Fruit fly (Drosophila melanogaster): ENCODE results near the gene CG5466.

The CG5466 gene

DNA sequence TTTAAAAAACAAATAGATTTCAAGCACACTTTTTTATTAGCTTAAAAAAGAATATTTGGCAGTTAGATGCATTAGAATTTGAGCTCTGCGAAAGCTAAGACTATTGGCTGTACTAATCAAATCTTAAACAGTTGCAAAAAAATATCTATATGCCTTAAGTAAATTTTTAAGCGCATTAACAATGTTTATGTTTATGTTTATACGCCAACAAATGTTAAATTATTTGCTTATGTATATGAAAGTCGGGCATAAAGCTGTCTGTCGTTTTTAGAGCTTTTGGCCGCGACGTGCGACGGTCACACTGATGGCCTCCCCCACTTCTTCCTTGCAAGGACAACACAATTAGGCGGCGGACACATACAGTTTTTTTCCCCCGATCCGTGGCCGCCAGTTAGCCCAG, at the start of gene CG5466:
TSS of gene CG5466 (plus strand) at position 301 of the 400 bp plus-strand sequence.
- TF ChIP-seq toe (GFP tag; optimal IDR thresholded peaks at IDR 0.05) (no peak), CG12768 (GFP tag; optimal IDR thresholded peaks at IDR 0.05) (no peak), cnc (optimal IDR thresholded peaks at IDR 0.05) (no peak), Hr96 (GFP tag; optimal IDR thresholded peaks at IDR 0.05) (no peak), Mnt (GFP tag; optimal IDR thresholded peaks at IDR 0.05) (no peak), cic (GFP tag; optimal IDR thresholded peaks at IDR 0.05) (no peak), CG11617 (GFP tag; optimal IDR thresholded peaks at IDR 0.05) (no peak), Crg-1 (GFP tag; optimal IDR thresholded peaks at IDR 0.05) (no peak), CG7101 (tag; optimal IDR thresholded peaks at IDR 0.05) (no peak), kay (GFP tag; ENCODE audit: borderline replicate concordance) (no peak), CG5204 (GFP tag; optimal IDR thresholded peaks at IDR 0.05) (no peak), Clk (GFP tag; optimal IDR thresholded peaks at IDR 0.05) (no peak), pad (GFP tag; optimal IDR thresholded peaks at IDR 0.05) (no peak), CG33017 (tag; optimal IDR thresholded peaks at IDR 0.05) (no peak), bab1 (GFP tag; optimal IDR thresholded peaks at IDR 0.05) (no peak)

dm6 chr3R:20573326-20573725, 44.4 kb upstream of the CG5466 start:
- TF ChIP-seq CG11617 (GFP tag; optimal IDR thresholded peaks at IDR 0.05): no peak

DNA sequence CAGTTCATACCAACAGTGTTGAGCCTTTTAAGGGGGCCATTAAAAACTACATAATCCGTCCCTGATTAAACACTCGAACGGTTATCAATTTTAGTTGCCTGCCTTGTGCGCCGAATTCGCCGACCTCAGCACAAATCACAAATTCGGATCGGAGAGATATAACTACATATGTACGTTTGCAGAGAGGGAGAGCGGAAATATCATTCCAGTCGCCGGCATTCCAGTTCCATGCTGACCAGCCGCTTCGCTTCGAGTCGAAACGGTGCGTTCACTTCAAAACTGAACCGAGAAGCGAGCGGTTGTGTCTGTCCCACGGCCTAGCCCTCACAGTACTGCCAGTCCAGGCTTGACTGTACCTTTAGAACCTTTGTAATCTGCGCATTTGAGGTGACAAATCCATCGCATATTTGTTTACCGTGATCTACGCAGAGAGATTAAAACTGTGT, 43.1 kb upstream of the CG5466 start:
- TF ChIP-seq CG33017 (tag; optimal IDR thresholded peaks at IDR 0.05) (peak; percentile 24), cic (GFP tag; optimal IDR thresholded peaks at IDR 0.05) (peak; percentile 28), Hr96 (GFP tag; optimal IDR thresholded peaks at IDR 0.05) (no peak), ovo (GFP tag; optimal IDR thresholded peaks at IDR 0.05) (peak; percentile 6), Mnt (GFP tag; optimal IDR thresholded peaks at IDR 0.05) (peak; percentile 84), CG12768 (GFP tag; optimal IDR thresholded peaks at IDR 0.05) (peak; percentile 69), bab1 (GFP tag; optimal IDR thresholded peaks at IDR 0.05) (peak; percentile 51), CG11617 (GFP tag; optimal IDR thresholded peaks at IDR 0.05) (peak; percentile 13), cnc (optimal IDR thresholded peaks at IDR 0.05) (no peak), CG1620 (GFP tag; optimal IDR thresholded peaks at IDR 0.05) (peak; percentile 1), CG7101 (tag; optimal IDR thresholded peaks at IDR 0.05) (no peak), toe (GFP tag; optimal IDR thresholded peaks at IDR 0.05) (no peak), Crg-1 (GFP tag; optimal IDR thresholded peaks at IDR 0.05) (peak; percentile 35), CG5204 (GFP tag; optimal IDR thresholded peaks at IDR 0.05) (no peak), CG14711 (tag; optimal IDR thresholded peaks at IDR 0.05) (no peak), kay (GFP tag; ENCODE audit: borderline replicate concordance) (no peak), tj (GFP tag; optimal IDR thresholded peaks at IDR 0.05) (peak; percentile 95), CG7045 (GFP tag; optimal IDR thresholded peaks at IDR 0.05) (no peak), pad (GFP tag; optimal IDR thresholded peaks at IDR 0.05) (peak; percentile 68), Clk (GFP tag; optimal IDR thresholded peaks at IDR 0.05) (no peak)

DNA sequence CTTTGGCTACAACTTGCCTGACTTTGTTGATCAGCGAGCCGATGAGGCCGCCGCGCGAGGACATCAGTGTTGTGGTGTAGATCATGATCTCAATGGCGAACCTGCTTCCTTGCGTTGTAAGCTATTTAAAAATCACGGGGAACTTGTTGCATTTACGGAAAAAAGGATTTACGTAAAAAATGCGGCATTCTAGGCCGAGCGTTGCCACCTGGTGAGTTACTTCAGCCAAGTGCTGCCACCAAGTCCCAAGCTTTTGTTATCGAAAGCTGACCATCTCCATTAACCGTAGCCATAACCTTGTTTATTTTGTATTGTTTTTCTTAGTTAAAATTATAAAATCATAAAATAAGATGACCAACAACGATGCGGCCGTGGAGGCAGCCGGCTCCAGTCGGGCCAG, 40.9 kb upstream of the CG5466 start, which contains the start of the genes TFAM and CG5412:
TSS of gene TFAM (minus strand) at position 222 of the 400 bp plus-strand sequence.
TSS of gene CG5412 (plus strand) at position 265 of the 400 bp plus-strand sequence.
- TF ChIP-seq kay (GFP tag; ENCODE audit: borderline replicate concordance) (no peak), CG11617 (GFP tag; optimal IDR thresholded peaks at IDR 0.05) (no peak), Mnt (GFP tag; optimal IDR thresholded peaks at IDR 0.05) (peak; percentile 40), pad (GFP tag; optimal IDR thresholded peaks at IDR 0.05) (no peak), Crg-1 (GFP tag; optimal IDR thresholded peaks at IDR 0.05) (no peak), CG1620 (GFP tag; optimal IDR thresholded peaks at IDR 0.05) (peak; percentile 15), cic (GFP tag; optimal IDR thresholded peaks at IDR 0.05) (no peak), ovo (GFP tag; optimal IDR thresholded peaks at IDR 0.05) (no peak), CG7101 (tag; optimal IDR thresholded peaks at IDR 0.05) (no peak), CG33017 (tag; optimal IDR thresholded peaks at IDR 0.05) (no peak), CG12768 (GFP tag; optimal IDR thresholded peaks at IDR 0.05) (no peak), Hr96 (GFP tag; optimal IDR thresholded peaks at IDR 0.05) (no peak)

- TF ChIP-seq cnc (optimal IDR thresholded peaks at IDR 0.05): no peak
- TF ChIP-seq CG7101 (tag; optimal IDR thresholded peaks at IDR 0.05): peak; percentile 90
- TF ChIP-seq toe (GFP tag; optimal IDR thresholded peaks at IDR 0.05): no peak
- no peak for TF ChIP-seq kay (GFP tag; ENCODE audit: borderline replicate concordance)
- peak; percentile 79 for TF ChIP-seq CG33017 (tag; optimal IDR thresholded peaks at IDR 0.05)
- TF ChIP-seq CG5204 (GFP tag; optimal IDR thresholded peaks at IDR 0.05): no peak
- no peak for TF ChIP-seq Hr96 (GFP tag; optimal IDR thresholded peaks at IDR 0.05)
- peak; percentile 85 for TF ChIP-seq Mnt (GFP tag; optimal IDR thresholded peaks at IDR 0.05)
- TF ChIP-seq CG14711 (tag; optimal IDR thresholded peaks at IDR 0.05): peak; percentile 81
- peak; percentile 94 for TF ChIP-seq bab1 (GFP tag; optimal IDR thresholded peaks at IDR 0.05)
- TF ChIP-seq ovo (GFP tag; optimal IDR thresholded peaks at IDR 0.05): peak; percentile 71
- peak; percentile 71 for TF ChIP-seq pad (GFP tag; optimal IDR thresholded peaks at IDR 0.05)
- peak; percentile 70 for TF ChIP-seq cic (GFP tag; optimal IDR thresholded peaks at IDR 0.05)
- TF ChIP-seq Clk (GFP tag; optimal IDR thresholded peaks at IDR 0.05): peak; percentile 71
- TF ChIP-seq CG7045 (GFP tag; optimal IDR thresholded peaks at IDR 0.05): peak; percentile 70
- TF ChIP-seq Crg-1 (GFP tag; optimal IDR thresholded peaks at IDR 0.05): peak; percentile 79
- TF ChIP-seq tj (GFP tag; optimal IDR thresholded peaks at IDR 0.05): peak; percentile 67
- TF ChIP-seq CG1620 (GFP tag; optimal IDR thresholded peaks at IDR 0.05): peak; percentile 91
- peak; percentile 91 for TF ChIP-seq CG11617 (GFP tag; optimal IDR thresholded peaks at IDR 0.05)
- TF ChIP-seq CG12768 (GFP tag; optimal IDR thresholded peaks at IDR 0.05): peak; percentile 78
Measured at dm6 chr3R:20579816-20580215, 37.9 kb upstream of the CG5466 start, which contains the start of the genes EloB and Srp14. EloB (minus strand) TSS chr3R:20579850. Srp14 (plus strand) TSS chr3R:20580115.

- TF ChIP-seq CG33017 (tag; optimal IDR thresholded peaks at IDR 0.05) (no peak), CG7101 (tag; optimal IDR thresholded peaks at IDR 0.05) (no peak), tj (GFP tag; optimal IDR thresholded peaks at IDR 0.05) (no peak), CG12768 (GFP tag; optimal IDR thresholded peaks at IDR 0.05) (no peak), CG5204 (GFP tag; optimal IDR thresholded peaks at IDR 0.05) (no peak), CG1620 (GFP tag; optimal IDR thresholded peaks at IDR 0.05) (no peak), toe (GFP tag; optimal IDR thresholded peaks at IDR 0.05) (no peak), Mnt (GFP tag; optimal IDR thresholded peaks at IDR 0.05) (no peak), pad (GFP tag; optimal IDR thresholded peaks at IDR 0.05) (no peak), ovo (GFP tag; optimal IDR thresholded peaks at IDR 0.05) (no peak), bab1 (GFP tag; optimal IDR thresholded peaks at IDR 0.05) (no peak)
Measured at dm6 chr3R:20581376-20581775, 36.3 kb upstream of the CG5466 start, which contains the start of gene CG34008. CG34008 (minus strand) TSS chr3R:20581522.
